Worm (Caenorhabditis elegans) whole organism, late embryonic: Measurements from ENCODE around the gene ccf-1.

Source experiments
- T23F11.4 ChIP-seq: fragments of 200-800 bp; sonication (Bioruptor generic); optimal IDR thresholded peaks from 2 replicates; lab custom pipeline; 2018; ENCODE audit warnings: mild to moderate bottlenecking, missing genetic modification characterization, missing compliant biosample characterization
- che-1 ChIP-seq: sonication (generic microtip); optimal IDR thresholded peaks from 2 replicates; lab custom pipeline; 2016; ENCODE audit warnings: mild to moderate bottlenecking, missing genetic modification characterization, missing compliant biosample characterization
- gmeb-2 ChIP-seq: sonication (generic microtip); optimal IDR thresholded peaks from 2 replicates; lab custom pipeline; 2016; ENCODE audit warnings: missing genetic modification characterization, inconsistent platforms, missing compliant biosample characterization
- hlh-30 ChIP-seq: sonication (generic microtip); optimal IDR thresholded peaks from 2 replicates; lab custom pipeline; 2017; ENCODE audit warnings: antibody characterized with exemption, missing genetic modification characterization, missing compliant biosample characterization; ENCODE audit not compliant: insufficient read depth
- sox-4 ChIP-seq: sonication (generic microtip); optimal IDR thresholded peaks from 2 replicates; lab custom pipeline; 2017; ENCODE audit warnings: mild to moderate bottlenecking, missing genetic modification characterization, inconsistent platforms, missing compliant biosample characterization

ce11 chrIII:11902782-11903181, 17.3 kb downstream of the ccf-1 start:
- no peak for TF ChIP-seq hlh-30 (tag; lab: Kevin White, UChicago)
- TF ChIP-seq sox-4 (tag; lab: Kevin White, UChicago) = no peak
- TF ChIP-seq gmeb-2 (tag; lab: Kevin White, UChicago) = no peak
- no peak for TF ChIP-seq che-1 (tag; lab: Kevin White, UChicago)
- no peak for TF ChIP-seq T23F11.4 (GFP tag; lab: Kevin White, UChicago)
